Worm (Caenorhabditis elegans) whole organism, early embryonic: ENCODE results near the gene dop-6.

Experiments
- B0310.2 ChIP-seq: sonication (generic microtip); optimal IDR thresholded peaks from 2 replicates; lab custom pipeline; 2016; ENCODE audit warnings: mild to moderate bottlenecking, missing genetic modification characterization, missing compliant biosample characterization
- F13C5.2 ChIP-seq: sonication (generic microtip); optimal IDR thresholded peaks from 2 replicates; lab custom pipeline; 2017; ENCODE audit warnings: mild to moderate bottlenecking, missing genetic modification characterization, inconsistent platforms, missing compliant biosample characterization
- aly-1 ChIP-seq: sonication (generic microtip); optimal IDR thresholded peaks from 2 replicates; lab custom pipeline; 2016; ENCODE audit warnings: missing genetic modification characterization, missing compliant biosample characterization
- ama-1 ChIP-seq: fragments of 150-350 bp; optimal IDR thresholded peaks from 2 replicates; lab custom pipeline; 2014
- ceh-13 ChIP-seq: fragments of 200-800 bp; sonication (Bioruptor generic); optimal IDR thresholded peaks from 2 replicates; lab custom pipeline; 2018; ENCODE audit warnings: mild to moderate bottlenecking, missing genetic modification characterization, missing compliant biosample characterization
- ceh-36 ChIP-seq: sonication (generic microtip); optimal IDR thresholded peaks from 2 replicates; lab custom pipeline; 2016; ENCODE audit warnings: missing genetic modification characterization, inconsistent platforms, missing compliant biosample characterization
- ets-7 ChIP-seq: sonication (generic microtip); optimal IDR thresholded peaks from 2 replicates; lab custom pipeline; 2016; ENCODE audit warnings: missing genotype, missing genetic modification characterization, missing compliant biosample characterization
- flt-1 ChIP-seq: fragments of 200-800 bp; sonication (Bioruptor generic); IDR thresholded peaks from 2 replicates; pipeline ENCODE4 v1.3.6; 2022; ENCODE audit warnings: missing genetic modification characterization, missing compliant biosample characterization
- hmbx-1 ChIP-seq: sonication (generic microtip); optimal IDR thresholded peaks from 2 replicates; lab custom pipeline; 2016; ENCODE audit warnings: mild to moderate bottlenecking, missing genetic modification characterization, missing compliant biosample characterization
- hmg-4 ChIP-seq: fragments of 200-800 bp; sonication (Bioruptor generic); optimal IDR thresholded peaks from 2 replicates; lab custom pipeline; 2018; ENCODE audit warnings: mild to moderate bottlenecking, missing genetic modification characterization, missing compliant biosample characterization
- hnd-1 ChIP-seq: sonication (generic microtip); optimal IDR thresholded peaks from 2 replicates; lab custom pipeline; 2016; ENCODE audit warnings: missing genetic modification characterization, missing compliant biosample characterization
- pes-1 ChIP-seq: fragments of 200-800 bp; sonication (Bioruptor generic); IDR thresholded peaks from 2 replicates; pipeline ENCODE4 v1.3.6; 2022; ENCODE audit warnings: missing genetic modification reagents, missing genetic modification characterization, missing compliant biosample characterization
- scrt-1 ChIP-seq: fragments of 200-800 bp; sonication (Bioruptor generic); IDR thresholded peaks from 2 replicates; pipeline ENCODE4 v1.3.6; 2022; ENCODE audit warnings: missing genetic modification characterization, missing compliant biosample characterization
- sea-1 ChIP-seq: fragments of 200-800 bp; sonication (Bioruptor generic); conservative IDR thresholded peaks from 2 replicates; pipeline ENCODE4 v1.3.6; 2022; ENCODE audit warnings: missing genetic modification characterization, missing compliant biosample characterization
- tbx-11 ChIP-seq: fragments of 200-800 bp; sonication (Bioruptor generic); IDR thresholded peaks from 2 replicates; pipeline ENCODE4 v1.3.6; 2022; ENCODE audit warnings: missing genetic modification characterization, missing compliant biosample characterization
- tbx-37 ChIP-seq: fragments of 200-800 bp; sonication (Bioruptor generic); conservative IDR thresholded peaks from 2 replicates; pipeline ENCODE4 v1.3.6; 2022; ENCODE audit warnings: missing genetic modification reagents, missing genetic modification characterization, missing compliant biosample characterization
- tra-4 ChIP-seq: sonication (generic microtip); optimal IDR thresholded peaks from 2 replicates; lab custom pipeline; 2017; ENCODE audit warnings: missing genetic modification characterization, missing compliant biosample characterization

dop-6 gene

DNA sequence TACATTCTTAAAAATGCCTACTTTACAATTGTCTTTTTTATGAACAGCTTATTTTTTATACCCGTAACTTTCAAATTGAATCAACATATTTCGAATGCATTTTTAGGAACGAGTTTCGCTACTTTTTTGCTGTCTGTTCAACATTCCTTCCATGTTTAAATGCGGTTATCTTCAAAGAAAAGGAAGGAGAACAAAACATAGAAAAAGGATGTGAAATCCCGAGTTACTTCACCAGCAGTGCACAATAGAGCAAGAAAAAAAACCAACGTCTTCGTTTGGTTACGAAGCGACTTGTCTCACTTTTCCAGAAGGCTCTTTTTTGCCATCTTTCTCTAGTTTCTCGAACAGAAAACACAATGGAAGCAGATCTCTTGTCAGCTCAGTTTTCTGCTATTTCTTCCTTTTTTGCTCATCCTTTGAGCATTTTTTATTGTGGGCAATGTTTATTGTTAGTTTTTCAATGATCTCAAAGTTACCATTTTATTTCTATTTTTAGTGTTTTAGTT lies 34.9 kb upstream of the dop-6 start, which contains the start of gene cka-2:
Gene cka-2 (plus strand): TSS at position 456 of the 506 bp plus-strand sequence.
- TF ChIP-seq hnd-1 (tag; lab: Kevin White, UChicago) (no peak), tra-4 (tag; lab: Kevin White, UChicago) (no peak), flt-1 (GFP tag; lab: Robert Waterston, UW) (no peak), B0310.2 (tag; lab: Kevin White, UChicago) (no peak), pes-1 (no peak), sea-1 (GFP tag; lab: Robert Waterston, UW) (no peak), F13C5.2 (tag; lab: Kevin White, UChicago) (no peak), aly-1 (tag; lab: Kevin White, UChicago) (no peak), tbx-37 (GFP tag; lab: Robert Waterston, UW) (no peak), tbx-11 (GFP tag; lab: Robert Waterston, UW) (no peak), ets-7 (tag; lab: Kevin White, UChicago) (no peak), ceh-36 (no peak), scrt-1 (GFP tag; lab: Robert Waterston, UW) (no peak), ceh-13 (no peak), hmbx-1 (tag; lab: Kevin White, UChicago) (no peak), hmg-4 (no peak), ama-1 (lab: Kevin White, UChicago) (no peak)

DNA sequence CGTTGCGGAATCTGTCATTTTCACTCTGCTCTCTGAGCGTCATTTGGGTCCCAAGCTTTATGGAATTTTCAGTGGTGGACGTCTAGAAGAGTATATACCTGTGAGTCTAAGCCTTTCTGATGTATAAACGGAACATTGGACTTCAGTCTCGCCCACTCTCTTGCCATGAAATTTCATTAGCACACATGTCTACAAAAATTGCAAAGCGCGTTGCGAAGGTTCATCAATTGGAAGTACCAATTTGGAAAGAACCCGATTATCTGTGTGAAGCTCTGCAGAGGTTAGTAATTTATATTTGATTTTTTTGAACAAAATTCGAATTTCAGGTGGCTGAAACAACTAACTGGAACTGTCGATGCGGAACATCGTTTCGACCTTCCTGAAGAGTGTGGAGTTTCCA lies 30.9 kb upstream of the dop-6 start:
- TF ChIP-seq ceh-36, result no peak
- TF ChIP-seq tra-4 (tag; lab: Kevin White, UChicago), result no peak
- no peak for TF ChIP-seq tbx-37 (GFP tag; lab: Robert Waterston, UW)
- TF ChIP-seq F13C5.2 (tag; lab: Kevin White, UChicago), result no peak
- no peak for TF ChIP-seq hmbx-1 (tag; lab: Kevin White, UChicago)
- no peak for TF ChIP-seq B0310.2 (tag; lab: Kevin White, UChicago)
- TF ChIP-seq sea-1 (GFP tag; lab: Robert Waterston, UW), result no peak
- TF ChIP-seq ceh-13, result no peak
- TF ChIP-seq ama-1 (lab: Kevin White, UChicago), result no peak
- TF ChIP-seq pes-1, result no peak
- no peak for TF ChIP-seq scrt-1 (GFP tag; lab: Robert Waterston, UW)
- no peak for TF ChIP-seq ets-7 (tag; lab: Kevin White, UChicago)
- no peak for TF ChIP-seq tbx-11 (GFP tag; lab: Robert Waterston, UW)
- TF ChIP-seq flt-1 (GFP tag; lab: Robert Waterston, UW), result no peak
- no peak for TF ChIP-seq hnd-1 (tag; lab: Kevin White, UChicago)
- TF ChIP-seq hmg-4, result no peak
- TF ChIP-seq aly-1 (tag; lab: Kevin White, UChicago), result no peak

DNA sequence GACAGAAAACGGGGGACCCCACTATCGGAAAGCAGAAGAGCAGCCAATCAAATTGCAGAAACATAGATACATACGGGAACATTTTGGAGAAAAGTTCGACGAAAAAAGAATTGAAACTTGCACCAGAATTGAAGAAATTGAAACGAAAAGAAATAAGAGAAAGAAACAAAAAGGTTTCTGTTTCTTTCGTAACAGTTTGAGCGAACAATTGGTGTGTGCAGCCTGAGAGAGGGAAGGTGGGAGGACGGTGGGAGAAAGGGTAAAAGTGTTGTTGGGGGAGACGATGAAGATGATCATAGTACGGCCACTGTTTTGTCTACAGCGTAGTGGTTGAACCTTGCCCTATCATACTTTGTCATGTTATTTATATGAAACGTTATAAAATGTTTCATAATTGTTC lies 25.7 kb upstream of the dop-6 start:
- TF ChIP-seq B0310.2 (tag; lab: Kevin White, UChicago) (no peak), ets-7 (tag; lab: Kevin White, UChicago) (no peak), hnd-1 (tag; lab: Kevin White, UChicago) (no peak), flt-1 (GFP tag; lab: Robert Waterston, UW) (no peak), tbx-11 (GFP tag; lab: Robert Waterston, UW) (no peak), tbx-37 (GFP tag; lab: Robert Waterston, UW) (no peak), sea-1 (GFP tag; lab: Robert Waterston, UW) (no peak), ceh-13 (no peak)

DNA sequence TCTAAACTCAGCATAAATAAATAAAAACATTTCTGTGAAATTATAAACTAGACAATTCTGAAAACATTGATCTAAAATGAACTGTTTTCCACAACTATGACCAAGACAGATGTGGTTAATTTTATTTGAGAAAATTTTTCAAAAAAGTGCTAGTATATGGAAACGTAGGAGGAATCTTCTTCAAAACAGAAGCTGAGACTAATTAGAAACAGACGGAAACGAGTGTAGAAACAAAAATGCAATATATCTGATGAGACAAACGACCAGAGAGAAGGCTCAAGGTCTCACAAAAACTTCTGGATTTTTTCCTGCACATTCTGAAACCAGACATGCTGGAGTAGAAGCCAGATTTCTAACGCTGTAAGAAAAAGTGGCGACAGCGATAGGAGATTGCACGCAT lies 24.7 kb upstream of the dop-6 start:
- no peak for TF ChIP-seq tra-4 (tag; lab: Kevin White, UChicago)
- no peak for TF ChIP-seq ets-7 (tag; lab: Kevin White, UChicago)
- TF ChIP-seq hmbx-1 (tag; lab: Kevin White, UChicago), result no peak
- TF ChIP-seq flt-1 (GFP tag; lab: Robert Waterston, UW), result no peak
- no peak for TF ChIP-seq B0310.2 (tag; lab: Kevin White, UChicago)
- TF ChIP-seq tbx-11 (GFP tag; lab: Robert Waterston, UW), result no peak
- TF ChIP-seq ceh-36, result no peak
- TF ChIP-seq ceh-13, result no peak
- no peak for TF ChIP-seq aly-1 (tag; lab: Kevin White, UChicago)
- no peak for TF ChIP-seq tbx-37 (GFP tag; lab: Robert Waterston, UW)
- no peak for TF ChIP-seq pes-1
- TF ChIP-seq scrt-1 (GFP tag; lab: Robert Waterston, UW), result no peak
- no peak for TF ChIP-seq hnd-1 (tag; lab: Kevin White, UChicago)
- no peak for TF ChIP-seq hmg-4
- TF ChIP-seq F13C5.2 (tag; lab: Kevin White, UChicago), result no peak
- no peak for TF ChIP-seq sea-1 (GFP tag; lab: Robert Waterston, UW)
- TF ChIP-seq ama-1 (lab: Kevin White, UChicago), result no peak

DNA sequence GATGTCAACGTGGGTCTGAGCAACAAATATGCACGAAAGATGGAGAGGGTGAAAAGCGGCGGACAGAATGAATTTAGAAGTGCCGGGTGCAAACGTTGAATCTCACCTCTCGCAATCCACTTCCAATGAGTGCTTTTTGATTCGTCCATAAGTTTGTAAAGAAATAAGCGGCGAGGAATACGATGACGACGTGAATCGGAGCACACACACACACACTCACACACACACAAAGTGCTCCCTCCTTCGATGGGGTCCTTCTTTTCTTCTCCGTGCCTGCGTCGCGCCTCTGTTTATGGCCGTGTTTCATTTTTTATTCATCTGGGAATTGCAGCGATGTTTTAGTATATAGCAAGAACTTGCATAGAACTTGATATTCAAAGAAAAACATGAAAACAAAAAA lies 23.2 kb upstream of the dop-6 start, which contains the start of gene paf-2:
Gene paf-2 (minus strand): TSS at position 290 of the 400 bp plus-strand sequence.
- no peak for TF ChIP-seq sea-1 (GFP tag; lab: Robert Waterston, UW)
- no peak for TF ChIP-seq aly-1 (tag; lab: Kevin White, UChicago)
- no peak for TF ChIP-seq ets-7 (tag; lab: Kevin White, UChicago)
- TF ChIP-seq B0310.2 (tag; lab: Kevin White, UChicago), result no peak
- TF ChIP-seq tbx-37 (GFP tag; lab: Robert Waterston, UW), result no peak

DNA sequence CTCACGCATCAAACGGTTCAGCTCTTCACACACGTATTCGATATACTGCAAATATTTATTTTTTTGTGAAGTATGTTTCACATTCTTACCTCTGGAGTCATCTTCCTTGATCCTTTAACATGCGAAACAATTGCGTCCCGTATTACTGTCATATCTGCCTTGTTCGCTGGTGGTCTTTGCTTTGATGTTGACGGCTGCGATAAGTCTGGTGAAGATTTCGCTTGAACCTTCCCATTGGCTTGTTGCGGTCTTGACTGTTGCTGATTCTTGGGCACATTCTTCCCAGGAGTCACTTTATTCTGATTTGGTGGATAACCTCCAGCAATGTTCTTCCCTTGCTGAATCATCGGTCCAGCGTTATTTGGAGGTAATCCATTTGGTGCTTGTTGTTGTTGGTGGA lies 17.5 kb upstream of the dop-6 start:
- no peak for TF ChIP-seq ets-7 (tag; lab: Kevin White, UChicago)
- TF ChIP-seq hmbx-1 (tag; lab: Kevin White, UChicago), result no peak
- no peak for TF ChIP-seq flt-1 (GFP tag; lab: Robert Waterston, UW)
- no peak for TF ChIP-seq tra-4 (tag; lab: Kevin White, UChicago)
- no peak for TF ChIP-seq hnd-1 (tag; lab: Kevin White, UChicago)
- no peak for TF ChIP-seq aly-1 (tag; lab: Kevin White, UChicago)
- TF ChIP-seq ceh-36, result no peak
- no peak for TF ChIP-seq pes-1
- TF ChIP-seq hmg-4, result no peak
- no peak for TF ChIP-seq F13C5.2 (tag; lab: Kevin White, UChicago)
- TF ChIP-seq ceh-13, result no peak
- TF ChIP-seq tbx-37 (GFP tag; lab: Robert Waterston, UW), result no peak

DNA sequence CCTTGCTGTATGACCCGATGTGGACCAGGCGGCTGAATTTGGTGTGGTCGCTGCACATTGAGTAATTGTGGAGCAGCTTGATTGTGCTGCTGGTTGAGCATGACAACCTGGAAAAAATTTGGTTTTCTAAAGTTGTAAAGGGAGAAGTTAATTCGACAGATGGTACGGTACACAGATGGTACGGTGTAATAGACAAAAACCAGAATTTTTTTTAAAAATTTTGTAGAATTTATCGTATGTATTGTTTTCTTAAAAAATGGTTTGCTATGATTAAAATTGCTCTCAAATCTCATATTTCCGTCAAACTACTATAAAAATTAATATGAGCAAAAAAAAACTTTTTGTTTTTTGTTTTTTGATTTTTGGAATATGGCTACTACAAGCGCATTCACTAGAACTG lies 13.8 kb upstream of the dop-6 start, which contains the start of gene pqn-15:
Gene pqn-15 (minus strand): TSS at position 101 of the 400 bp plus-strand sequence.
- TF ChIP-seq ceh-36 (no peak), tbx-37 (GFP tag; lab: Robert Waterston, UW) (no peak)
